Worm (Caenorhabditis elegans): ENCODE measurements around the gene mltn-12.

Gene mltn-12

ce11 chrIV:9045252-9045651 is 52.4 kb downstream of the mltn-12 start, which contains the start of gene Y73F4A.1:
TSS of gene Y73F4A.1 (minus strand) at chrIV:9045352.
- TF ChIP-seq ets-5 (GFP tag; IDR thresholded peaks at IDR 0.05) (no peak), F16B12.6 (tag; optimal IDR thresholded peaks at IDR 0.05) (no peak), nhr-19 (GFP tag; conservative IDR thresholded peaks at IDR 0.05) (no peak)

Data from whole organism, L1 larva.